Fruit fly (Drosophila melanogaster) whole organism, embryonic: Measurements from ENCODE around the gene CG10298.

ENCODE experiments used
- Aef1 ChIP-seq: fragments of 200-800 bp; sonication (Bioruptor generic); IDR thresholded peaks from 3 replicates; pipeline ENCODE4 v1.3.6; 2022; ENCODE audit warnings: missing biosample characterization, missing genetic modification characterization
- Antp ChIP-seq: fragments of 200-800 bp; sonication (Bioruptor generic); optimal IDR thresholded peaks from 3 replicates; lab custom pipeline; 2016; ENCODE audit warnings: missing biosample characterization, missing genetic modification characterization
- CG10274 ChIP-seq: fragments of 200-800 bp; sonication (Bioruptor generic); optimal IDR thresholded peaks from 3 replicates; lab custom pipeline; 2017; ENCODE audit warnings: missing biosample characterization, mild to moderate bottlenecking, missing genetic modification characterization
- CG10462 ChIP-seq: fragments of 200-800 bp; sonication (Bioruptor generic); optimal IDR thresholded peaks from 2 replicates; lab custom pipeline; 2016; ENCODE audit warnings: missing biosample characterization, missing genetic modification characterization
- CG11093 ChIP-seq: fragments of 200-800 bp; sonication (Bioruptor generic); IDR thresholded peaks from 3 replicates; pipeline ENCODE4 v1.3.6; 2022; ENCODE audit warnings: missing biosample characterization, missing genetic modification characterization
- CG12071 ChIP-seq: fragments of 200-800 bp; sonication (Bioruptor generic); optimal IDR thresholded peaks from 3 replicates; lab custom pipeline; 2018; ENCODE audit warnings: missing biosample characterization, mild to moderate bottlenecking, missing genetic modification characterization
- CG12659 ChIP-seq: fragments of 200-800 bp; sonication (Bioruptor generic); optimal IDR thresholded peaks from 3 replicates; lab custom pipeline; 2017; ENCODE audit warnings: mild to moderate bottlenecking, missing biosample characterization, missing genetic modification reagents, missing genetic modification characterization
- CG12942 ChIP-seq: fragments of 200-800 bp; sonication (Bioruptor generic); optimal IDR thresholded peaks from 3 replicates; lab custom pipeline; 2016; ENCODE audit warnings: missing biosample characterization, missing genetic modification characterization
- CG13296 ChIP-seq: fragments of 200-800 bp; sonication (Bioruptor generic); optimal IDR thresholded peaks from 3 replicates; lab custom pipeline; 2018; ENCODE audit warnings: missing biosample characterization, mild to moderate bottlenecking, missing genetic modification characterization
- CG13775 ChIP-seq: fragments of 200-800 bp; sonication (Bioruptor generic); optimal IDR thresholded peaks from 3 replicates; lab custom pipeline; 2017; ENCODE audit warnings: missing biosample characterization, mild to moderate bottlenecking, missing genetic modification characterization
- CG15514 ChIP-seq: fragments of 200-800 bp; sonication (Bioruptor generic); optimal IDR thresholded peaks from 3 replicates; lab custom pipeline; 2017; ENCODE audit warnings: missing biosample characterization, missing genetic modification characterization, mild to moderate bottlenecking, moderate library complexity, missing genetic modification reagents
- CG1647 ChIP-seq: fragments of 200-800 bp; sonication (Bioruptor generic); optimal IDR thresholded peaks from 3 replicates; lab custom pipeline; 2016; ENCODE audit warnings: missing biosample characterization, missing genetic modification characterization
- CG16779 ChIP-seq: fragments of 200-800 bp; sonication (Bioruptor generic); IDR thresholded peaks from 2 replicates; pipeline ENCODE4 v1.3.6; 2022; ENCODE audit warnings: missing biosample characterization, missing genetic modification characterization
- CG16815 ChIP-seq: fragments of 200-800 bp; sonication (Bioruptor generic); optimal IDR thresholded peaks from 3 replicates; lab custom pipeline; 2017; ENCODE audit warnings: missing biosample characterization, mild to moderate bottlenecking, missing genetic modification characterization
- CG31365 ChIP-seq: fragments of 200-800 bp; sonication (Bioruptor generic); optimal IDR thresholded peaks from 2 replicates; lab custom pipeline; 2018; ENCODE audit warnings: missing biosample characterization, mild to moderate bottlenecking, missing genetic modification characterization
- CG3726 ChIP-seq: fragments of 200-800 bp; sonication (Bioruptor generic); IDR thresholded peaks from 3 replicates; pipeline ENCODE4, ENCODE4 v1.3.6; 2022; ENCODE audit warnings: missing biosample characterization, missing genetic modification characterization
- CG43689 ChIP-seq: fragments of 200-800 bp; sonication (Bioruptor generic); IDR thresholded peaks from 2 replicates; pipeline ENCODE4 v1.3.6; 2022; ENCODE audit warnings: missing biosample characterization, missing genetic modification characterization
- CG4617 ChIP-seq: fragments of 200-800 bp; sonication (Bioruptor generic); optimal IDR thresholded peaks from 3 replicates; lab custom pipeline; 2016; ENCODE audit warnings: missing biosample characterization, missing genetic modification characterization, borderline replicate concordance
- CG9876 ChIP-seq: fragments of 200-800 bp; sonication (Bioruptor generic); optimal IDR thresholded peaks from 2 replicates; lab custom pipeline; 2016; ENCODE audit warnings: missing biosample characterization, missing genetic modification characterization
- CkIIα-i1 ChIP-seq: fragments of 200-800 bp; sonication (Bioruptor generic); IDR thresholded peaks from 2 replicates; pipeline ENCODE4 v1.3.6; 2022; ENCODE audit warnings: missing biosample characterization, missing genetic modification characterization
- Dek ChIP-seq: fragments of 200-800 bp; sonication (Bioruptor generic); optimal IDR thresholded peaks from 3 replicates; lab custom pipeline; 2019; ENCODE audit warnings: missing biosample characterization, mild to moderate bottlenecking, missing genetic modification characterization, moderate library complexity
- Dip2 ChIP-seq: fragments of 200-800 bp; sonication (Bioruptor generic); IDR thresholded peaks from 2 replicates; pipeline ENCODE4 v1.3.6; 2022; ENCODE audit warnings: missing biosample characterization, missing genetic modification characterization
- Elba2 ChIP-seq: fragments of 200-800 bp; sonication (Bioruptor generic); optimal IDR thresholded peaks from 3 replicates; lab custom pipeline; 2016; ENCODE audit warnings: missing biosample characterization, missing genetic modification characterization
- Fer3 ChIP-seq: fragments of 200-800 bp; sonication (Bioruptor generic); optimal IDR thresholded peaks from 2 replicates; lab custom pipeline; 2018; ENCODE audit warnings: missing biosample characterization, mild to moderate bottlenecking, missing genetic modification characterization, moderate library complexity
- GATAe ChIP-seq: fragments of 200-800 bp; sonication (Bioruptor generic); conservative IDR thresholded peaks from 2 replicates; pipeline ENCODE4 v1.3.6; 2022; ENCODE audit warnings: missing biosample characterization, missing genetic modification characterization
- Gsc ChIP-seq: fragments of 200-800 bp; sonication (Bioruptor generic); IDR thresholded peaks from 2 replicates; pipeline ENCODE4 v1.3.6; 2022; ENCODE audit warnings: missing biosample characterization, missing genetic modification characterization
- Hmx ChIP-seq: fragments of 200-800 bp; sonication (Bioruptor generic); optimal IDR thresholded peaks from 2 replicates; lab custom pipeline; 2016; ENCODE audit warnings: missing biosample characterization, missing genetic modification characterization
- Hr39 ChIP-seq: fragments of >200 bp; optimal IDR thresholded peaks from 2 replicates; lab custom pipeline; 2017
- Med ChIP-seq: fragments of 200-800 bp; sonication (Bioruptor generic); peaks from one replicate; lab custom pipeline; 2016; ENCODE audit warnings: missing biosample characterization, missing genetic modification characterization, mild to moderate bottlenecking, inconsistent platforms, moderate library complexity
- Meics ChIP-seq: fragments of 200-800 bp; sonication (Bioruptor generic); optimal IDR thresholded peaks from 2 replicates; lab custom pipeline; 2017; ENCODE audit warnings: missing biosample characterization, mild to moderate bottlenecking, missing genetic modification characterization
- NK7.1 ChIP-seq: fragments of 200-800 bp; sonication (Bioruptor generic); optimal IDR thresholded peaks from 3 replicates; lab custom pipeline; 2016; ENCODE audit warnings: missing biosample characterization, missing genetic modification characterization
- Nf-YC ChIP-seq: fragments of 200-800 bp; optimal IDR thresholded peaks from 3 replicates; lab custom pipeline; 2019; ENCODE audit warnings: missing biosample characterization, mild to moderate bottlenecking, missing genetic modification characterization, moderate library complexity
- Spps ChIP-seq: fragments of 200-800 bp; sonication (Bioruptor generic); optimal IDR thresholded peaks from 2 replicates; lab custom pipeline; 2018; ENCODE audit warnings: missing biosample characterization, mild to moderate bottlenecking, missing genetic modification characterization
- az2 ChIP-seq: fragments of 200-800 bp; sonication (Bioruptor generic); optimal IDR thresholded peaks from 3 replicates; lab custom pipeline; 2016; ENCODE audit warnings: missing biosample characterization, missing genetic modification characterization
- bbx ChIP-seq: fragments of 200-800 bp; sonication (Bioruptor generic); IDR thresholded peaks from 2 replicates; pipeline ENCODE4 v1.3.6; 2022; ENCODE audit warnings: missing biosample characterization, missing genetic modification characterization; ENCODE audit not compliant: partially characterized antibody
- chn ChIP-seq: fragments of 200-800 bp; sonication (Bioruptor generic); optimal IDR thresholded peaks from 2 replicates; lab custom pipeline; 2016; ENCODE audit warnings: missing biosample characterization, missing genetic modification characterization
- dati ChIP-seq: fragments of 200-800 bp; sonication (Bioruptor generic); IDR thresholded peaks from 2 replicates; pipeline ENCODE4 v1.3.6; 2022; ENCODE audit warnings: missing biosample characterization, missing genetic modification characterization
- esg ChIP-seq: fragments of 200-800 bp; sonication (Bioruptor generic); conservative IDR thresholded peaks from 2 replicates; pipeline ENCODE4 v1.3.6; 2022; ENCODE audit warnings: missing biosample characterization, missing genetic modification characterization
- eyg ChIP-seq: fragments of 200-800 bp; sonication (Bioruptor generic); optimal IDR thresholded peaks from 3 replicates; lab custom pipeline; 2016; ENCODE audit warnings: missing biosample characterization, missing genetic modification characterization
- grau ChIP-seq: fragments of 200-800 bp; optimal IDR thresholded peaks from 3 replicates; lab custom pipeline; 2019; ENCODE audit warnings: missing biosample characterization, mild to moderate bottlenecking, missing genetic modification characterization, moderate library complexity
- klu ChIP-seq: fragments of 200-800 bp; sonication (Bioruptor generic); IDR thresholded peaks from 2 replicates; pipeline ENCODE4 v1.3.6; 2022; ENCODE audit warnings: missing biosample characterization, missing genetic modification characterization
- lmd ChIP-seq: fragments of 200-800 bp; sonication (Bioruptor generic); IDR thresholded peaks from 2 replicates; pipeline ENCODE4 v1.3.6; 2022; ENCODE audit warnings: missing biosample characterization, missing genetic modification characterization
- mld ChIP-seq: fragments of 200-800 bp; sonication (Bioruptor generic); IDR thresholded peaks from 3 replicates; pipeline ENCODE4 v1.3.6; 2022; ENCODE audit warnings: missing biosample characterization, missing genetic modification characterization; ENCODE audit not compliant: partially characterized antibody
- odd ChIP-seq: fragments of 200-800 bp; sonication (Bioruptor generic); optimal IDR thresholded peaks from 2 replicates; lab custom pipeline; 2017; ENCODE audit warnings: missing biosample characterization, mild to moderate bottlenecking, missing genetic modification characterization
- p53 ChIP-seq: fragments of 200-800 bp; sonication (Bioruptor generic); optimal IDR thresholded peaks from 2 replicates; lab custom pipeline; 2016; ENCODE audit warnings: missing biosample characterization, missing genetic modification characterization
- pnt ChIP-seq: fragments of 200-800 bp; sonication (Bioruptor generic); optimal IDR thresholded peaks from 3 replicates; lab custom pipeline; 2016; ENCODE audit warnings: missing biosample characterization, missing genetic modification characterization
- ranshi ChIP-seq: fragments of 200-800 bp; sonication (Bioruptor generic); IDR thresholded peaks from 2 replicates; pipeline ENCODE4 v1.3.6; 2022; ENCODE audit warnings: missing biosample characterization, missing genetic modification characterization
- sc ChIP-seq, 3 experiments: fragments of >200 bp in 2 of 3; fragments of 200-800 bp in 1 of 3; sonication (Bioruptor generic) in 1 of 3; optimal IDR thresholded peaks; 2 replicates in 2 of 3; 3 replicates in 1 of 3; lab custom pipeline; 2017; ENCODE audit warnings: mild to moderate bottlenecking in 1 of 3, missing biosample characterization in 1 of 3, missing genetic modification characterization in 1 of 3, missing genetic modification reagents in 1 of 3
- sd ChIP-seq: fragments of 200-800 bp; sonication (Bioruptor generic); optimal IDR thresholded peaks from 3 replicates; lab custom pipeline; 2018; ENCODE audit warnings: missing biosample characterization, mild to moderate bottlenecking, missing genetic modification characterization, moderate library complexity
- sqz ChIP-seq: fragments of 200-800 bp; sonication (Bioruptor generic); optimal IDR thresholded peaks from 3 replicates; lab custom pipeline; 2018; ENCODE audit warnings: missing biosample characterization, mild to moderate bottlenecking, missing genetic modification characterization
- tgo ChIP-seq: fragments of 200-800 bp; sonication (Bioruptor generic); IDR thresholded peaks from 3 replicates; pipeline ENCODE4 v1.3.6; 2022; ENCODE audit warnings: missing biosample characterization, missing genetic modification characterization
- tup ChIP-seq: fragments of 200-800 bp; sonication (Bioruptor generic); optimal IDR thresholded peaks from 2 replicates; lab custom pipeline; 2016; ENCODE audit warnings: missing biosample characterization, mild to moderate bottlenecking, missing genetic modification characterization, moderate library complexity
- zfh1 ChIP-seq: fragments of 200-800 bp; sonication (Bioruptor generic); IDR thresholded peaks from 3 replicates; pipeline ENCODE4 v1.3.6; 2022; ENCODE audit warnings: missing biosample characterization, missing genetic modification characterization

CG10298 gene

DNA sequence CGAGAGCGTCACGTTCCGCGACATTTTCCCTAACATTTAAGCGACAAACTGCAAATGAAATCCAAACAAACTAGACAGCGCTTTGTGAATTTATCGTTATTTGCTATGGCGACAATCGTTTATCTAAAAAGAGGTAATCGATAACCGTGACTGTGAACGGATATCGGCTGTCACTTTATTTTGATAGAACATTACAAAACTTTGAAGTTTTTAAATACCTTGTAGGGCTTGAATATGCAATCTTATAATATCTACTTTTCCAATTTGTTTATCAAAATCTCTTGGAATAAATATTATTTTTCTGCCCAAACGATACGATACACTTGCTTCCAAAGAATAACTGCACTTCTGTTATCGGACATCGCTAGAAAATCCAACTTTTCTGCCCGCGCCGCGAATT, 37.3 kb downstream of the CG10298 start, which contains the start of the genes CG1024 and TfIIFalpha (continued):
- TF ChIP-seq CG43689 (GFP tag; lab: Robert Waterston, UW) (no peak), CG16815 (GFP tag; lab: Kevin White, UChicago) (no peak), chn (GFP tag; lab: Kevin White, UChicago) (no peak), CkIIα-i1 (no peak), klu (GFP tag; lab: Robert Waterston, UW) (no peak), dati (GFP tag; lab: Robert Waterston, UW) (no peak), Fer3 (tag; lab: Kevin White, UChicago) (no peak), Dip2 (no peak), NK7.1 (GFP tag; lab: Kevin White, UChicago) (no peak), sc (optimal IDR thresholded peaks at IDR 0.05; lab: Kevin White, UChicago) (no peak), sc (GFP tag; optimal IDR thresholded peaks at IDR 0.05; lab: Kevin White, UChicago) (no peak), CG1647 (GFP tag; lab: Kevin White, UChicago) (no peak), CG31365 (no peak), p53 (no peak), sd (no peak), tup (no peak), CG16779 (GFP tag; lab: Robert Waterston, UW) (no peak), CG4617 (GFP tag; lab: Kevin White, UChicago) (peak; percentile 15), zfh1 (no peak), pnt (GFP tag; lab: Kevin White, UChicago) (no peak), CG3726 (GFP tag; lab: Robert Waterston, UW) (no peak), lmd (GFP tag; lab: Robert Waterston, UW) (no peak), odd (GFP tag; lab: Kevin White, UChicago) (no peak), CG11093 (GFP tag; lab: Robert Waterston, UW) (no peak), CG10462 (no peak), CG12071 (GFP tag; lab: Kevin White, UChicago) (no peak), Gsc (GFP tag; lab: Robert Waterston, UW) (no peak), Meics (GFP tag; lab: Kevin White, UChicago) (no peak), Aef1 (GFP tag; lab: Robert Waterston, UW) (no peak), tgo (GFP tag; lab: Robert Waterston, UW) (no peak), CG15514 (GFP tag; lab: Kevin White, UChicago) (no peak), Dek (tag; lab: Kevin White, UChicago) (no peak), CG12659 (GFP tag; lab: Kevin White, UChicago) (peak; percentile 61), esg (GFP tag; lab: Robert Waterston, UW) (no peak), ranshi (no peak), CG10274 (GFP tag; lab: Kevin White, UChicago) (no peak), Med (GFP tag; lab: Kevin White, UChicago) (peak; percentile 49), CG13296 (no peak), Elba2 (no peak), CG12942 (GFP tag; lab: Kevin White, UChicago) (no peak), eyg (GFP tag; lab: Kevin White, UChicago) (no peak), sqz (GFP tag; lab: Kevin White, UChicago) (no peak), Antp (GFP tag; lab: Kevin White, UChicago) (no peak), az2 (GFP tag; lab: Kevin White, UChicago) (no peak), Spps (tag; lab: Kevin White, UChicago) (no peak), Hmx (GFP tag; lab: Kevin White, UChicago) (no peak), GATAe (GFP tag; lab: Robert Waterston, UW) (no peak), grau (tag; lab: Kevin White, UChicago) (peak; percentile 14), Nf-YC (tag; lab: Kevin White, UChicago) (peak; percentile 38), bbx (GFP tag; lab: Robert Waterston, UW) (peak; percentile 77), CG9876 (GFP tag; lab: Kevin White, UChicago) (no peak), CG13775 (GFP tag; lab: Kevin White, UChicago) (no peak), Hr39 (lab: Kevin White, UChicago) (no peak), mld (GFP tag; lab: Robert Waterston, UW) (peak; percentile 87)
